Worm (Caenorhabditis elegans): Measurements from ENCODE around the gene msrp-5.
"Not testable (repeated sequence)": the region's sequence is repeated elsewhere in the genome, so short reads cannot be mapped to it uniquely, and the experiment has no call there.

msrp-5 gene

DNA sequence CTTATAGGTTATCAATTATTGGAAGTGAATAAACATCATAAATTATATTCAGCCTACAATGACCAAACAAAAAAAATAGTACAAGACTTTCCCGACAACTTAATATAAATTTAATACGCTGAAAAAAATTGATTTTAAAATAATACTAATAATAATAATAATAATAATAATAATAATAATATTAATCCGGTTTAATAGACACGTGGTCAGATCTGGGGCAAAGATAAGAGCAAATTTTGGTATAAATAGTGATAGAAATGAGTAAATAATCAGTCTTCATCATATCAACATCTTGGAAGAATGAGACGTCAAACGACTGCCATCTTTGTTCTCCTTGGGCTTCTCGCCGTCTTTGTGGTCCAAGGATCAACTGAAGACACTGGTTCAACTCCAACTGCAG, at the start of gene msrp-5:
Gene msrp-5 (plus strand): TSS at position 301 of the 400 bp plus-strand sequence.
- TF ChIP-seq unc-62 (GFP tag; optimal IDR thresholded peaks at IDR 0.05): not testable (repeated sequence)

DNA sequence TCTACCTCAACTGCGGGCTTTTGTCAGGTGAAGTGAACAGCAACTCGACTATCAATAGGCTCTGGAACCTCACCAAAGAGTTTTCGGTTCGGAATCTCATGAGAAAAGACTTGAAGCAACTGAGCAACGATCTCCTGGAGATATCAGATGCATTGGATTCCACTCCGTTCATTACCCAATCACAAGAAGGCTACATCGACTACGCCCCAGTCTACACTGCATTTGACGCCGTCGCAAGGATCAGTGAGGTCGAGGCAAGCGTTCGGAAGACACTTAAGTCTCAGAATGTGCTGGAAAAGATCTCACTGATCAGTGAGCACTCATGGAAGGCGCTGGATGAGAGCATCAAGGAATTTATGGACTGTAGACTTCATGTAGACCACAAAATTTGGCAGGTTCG, 38.5 kb upstream of the msrp-5 start:
- no peak for TF ChIP-seq unc-62 (GFP tag; optimal IDR thresholded peaks at IDR 0.05)

DNA sequence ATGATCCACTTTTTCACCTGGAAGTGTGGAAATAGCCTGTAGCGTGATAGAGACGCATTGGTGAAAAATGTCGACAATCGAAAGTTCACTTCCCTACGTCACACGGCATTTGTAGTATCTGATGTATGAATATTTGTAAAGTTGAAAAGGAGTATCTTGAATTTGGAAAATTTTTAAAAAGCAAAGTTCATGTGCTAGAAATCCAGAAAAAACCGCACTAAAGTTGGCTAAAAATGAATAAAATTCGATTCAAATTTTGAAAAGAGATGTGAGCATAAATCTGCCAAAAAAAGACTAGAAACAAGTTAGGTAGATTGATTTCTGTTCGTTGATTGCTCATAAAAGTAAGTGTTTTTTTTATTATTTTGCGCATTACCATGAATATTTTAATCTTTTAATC, 33.7 kb upstream of the msrp-5 start, which contains the start of gene sri-74:
Gene sri-74 (minus strand): TSS at position 101 of the 400 bp plus-strand sequence.
- TF ChIP-seq unc-62 (GFP tag; optimal IDR thresholded peaks at IDR 0.05): no peak

DNA sequence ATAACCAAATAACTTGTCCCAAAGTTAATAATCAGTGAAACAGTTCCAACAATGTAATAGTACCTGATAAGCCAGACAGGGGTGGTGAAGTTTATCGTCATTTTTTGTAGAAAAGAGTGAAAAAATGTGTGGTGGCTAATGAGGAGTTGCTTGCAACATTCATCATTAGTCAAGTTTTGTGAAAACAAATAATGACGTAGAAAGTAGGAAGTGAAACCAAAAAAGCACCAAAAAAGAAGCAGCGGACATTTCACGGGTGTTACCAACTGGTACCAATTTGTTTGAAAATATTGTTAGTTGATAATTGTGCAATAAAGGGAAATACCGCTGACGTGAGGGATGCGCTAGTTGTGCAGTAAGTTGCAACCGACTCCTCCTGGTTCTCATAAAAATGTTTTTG, 31.2 kb upstream of the msrp-5 start, which contains the start of gene sri-36:
Gene sri-36 (minus strand): TSS at position 101 of the 400 bp plus-strand sequence.
- TF ChIP-seq unc-62 (GFP tag; optimal IDR thresholded peaks at IDR 0.05): no peak

DNA sequence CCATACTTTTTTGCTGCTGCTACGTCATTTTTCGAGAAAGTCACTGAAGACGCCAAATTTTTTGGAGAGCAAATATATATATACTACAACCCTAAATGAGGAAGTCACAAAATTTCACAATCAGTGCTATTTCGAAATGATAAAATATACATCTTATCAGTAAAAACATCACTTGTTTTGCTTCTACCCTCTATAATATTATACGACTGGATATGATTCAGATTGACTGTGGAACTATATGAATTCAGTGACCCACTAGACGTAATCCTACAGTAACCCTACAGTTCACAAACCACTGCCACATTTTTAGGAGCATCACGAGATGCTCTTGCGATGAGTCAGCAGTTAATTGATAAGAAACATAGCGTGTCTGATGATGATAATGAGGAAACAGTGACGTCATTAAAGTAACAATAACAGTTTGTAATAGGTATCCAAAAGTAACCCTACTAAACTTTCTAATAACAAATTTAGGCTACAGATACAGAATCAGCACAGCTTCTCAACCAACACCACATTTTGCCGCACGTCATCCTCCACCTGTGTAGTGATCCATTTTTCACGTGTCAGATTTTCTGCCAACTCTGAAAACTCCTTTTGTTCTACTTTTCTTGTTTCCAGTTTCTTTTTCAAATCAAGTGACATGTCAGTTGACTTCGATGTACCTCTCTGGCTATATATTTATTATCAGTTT, 29.7 kb upstream of the msrp-5 start, which contains the start of the genes F33H12.7 and sri-39:
Gene F33H12.7 (minus strand): TSS at position 51 of the 694 bp plus-strand sequence.
Gene sri-39 (plus strand): TSS at position 644 of the 694 bp plus-strand sequence.
- no peak for TF ChIP-seq unc-62 (GFP tag; optimal IDR thresholded peaks at IDR 0.05)

- not testable (repeated sequence) for TF ChIP-seq unc-62 (GFP tag; optimal IDR thresholded peaks at IDR 0.05)
These were observed 16.6 kb upstream of the msrp-5 start, which contains the start of gene F33H12.1 for ce11 chrII:2600176-2600575. TSS of gene F33H12.1 (plus strand) at chrII:2600476.

- no peak for TF ChIP-seq unc-62 (GFP tag; optimal IDR thresholded peaks at IDR 0.05)
These were observed 15.8 kb upstream of the msrp-5 start for ce11 chrII:2600931-2601330.

ce11 chrII:2605319-2605718, 11.4 kb upstream of the msrp-5 start, which contains the start of gene sri-77:
TSS of gene sri-77 (minus strand) at chrII:2605419.
- no peak for TF ChIP-seq unc-62 (GFP tag; optimal IDR thresholded peaks at IDR 0.05)

DNA sequence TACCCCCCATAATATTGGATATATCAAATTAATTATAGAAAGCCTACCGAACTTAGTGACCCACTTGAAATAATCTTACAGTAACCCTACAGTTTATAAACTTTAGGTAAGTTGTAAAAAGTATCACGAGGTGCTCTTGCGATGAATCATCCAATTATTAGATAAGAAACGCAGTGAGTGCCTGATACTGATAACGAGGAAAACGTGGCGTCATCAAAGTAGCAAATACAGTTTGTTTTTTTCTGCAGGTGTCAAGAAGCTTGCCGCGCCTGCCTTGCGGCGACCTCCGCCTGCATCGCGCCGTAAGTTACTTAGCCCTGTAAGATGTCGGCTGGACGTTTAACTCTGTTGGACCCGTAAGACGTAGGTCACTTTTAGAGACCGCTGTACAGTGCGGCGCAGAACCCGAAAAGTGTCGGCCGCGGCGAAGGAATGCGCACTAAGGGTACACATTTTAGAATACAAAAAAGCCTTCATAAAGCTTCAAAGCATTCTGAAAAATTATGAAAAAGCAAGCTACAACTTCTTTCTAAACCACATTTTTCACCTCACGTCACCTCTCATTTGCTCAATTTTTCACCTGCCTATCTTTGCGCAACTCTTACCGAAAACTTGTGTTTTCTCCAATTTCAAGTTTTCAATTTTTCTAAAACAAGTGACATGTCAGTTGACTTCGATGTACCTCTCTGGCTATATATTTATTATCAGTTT, 6.4 kb upstream of the msrp-5 start, which contains the start of gene sri-38:
Gene sri-38 (plus strand): TSS at position 661 of the 711 bp plus-strand sequence.
- no peak for TF ChIP-seq unc-62 (GFP tag; optimal IDR thresholded peaks at IDR 0.05)

DNA sequence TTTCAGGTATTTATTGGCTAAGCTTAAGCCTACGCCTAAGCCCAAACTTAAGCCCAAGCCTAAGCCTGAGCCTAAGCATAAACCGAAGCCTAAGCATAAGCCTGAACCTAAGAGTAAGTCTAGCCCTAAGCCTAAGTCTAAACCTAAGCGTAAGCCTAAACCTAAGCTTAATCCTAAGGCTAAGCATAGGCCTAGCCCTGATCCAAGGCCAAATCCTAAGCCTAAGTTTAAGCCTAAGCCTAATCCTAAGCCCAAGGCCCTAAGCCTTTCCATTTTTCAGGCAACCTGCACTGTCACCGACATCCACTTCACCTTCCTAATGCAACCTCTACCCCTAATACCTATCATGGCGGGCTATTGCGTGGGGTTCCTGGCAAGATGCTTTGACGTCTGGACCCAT, 5.7 kb upstream of the msrp-5 start:
- TF ChIP-seq unc-62 (GFP tag; optimal IDR thresholded peaks at IDR 0.05): no peak

ce11 chrII:2612278-2612677, 4.5 kb upstream of the msrp-5 start, which contains the start of gene D2062.13:
TSS of gene D2062.13 (plus strand) at chrII:2612578.
- TF ChIP-seq unc-62 (GFP tag; optimal IDR thresholded peaks at IDR 0.05): not testable (repeated sequence)

ce11 chrII:2619148-2619547, 2.4 kb downstream of the msrp-5 start, which contains the start of gene msrp-6:
TSS of gene msrp-6 (plus strand) at chrII:2619448.
- not testable (repeated sequence) for TF ChIP-seq unc-62 (GFP tag; optimal IDR thresholded peaks at IDR 0.05)

DNA sequence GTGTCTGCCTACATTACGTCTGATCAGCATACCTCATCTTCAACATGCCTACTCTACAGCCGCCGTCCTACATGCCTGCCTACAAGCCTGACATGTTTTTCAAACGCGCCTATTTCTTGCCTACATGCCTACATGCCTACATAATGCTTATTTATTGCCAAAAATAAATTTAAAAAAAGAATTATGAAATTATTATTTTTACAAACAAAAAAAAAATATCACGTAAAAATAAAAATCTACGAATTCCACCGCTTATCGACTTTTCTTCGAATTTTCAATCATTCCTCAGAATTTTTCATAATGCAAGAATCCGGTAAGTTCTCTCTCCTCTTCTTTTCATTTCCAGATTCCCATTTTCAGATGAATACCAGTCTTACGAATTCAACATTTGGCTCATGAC, 5.7 kb downstream of the msrp-5 start, which contains the start of gene D2062.5:
Gene D2062.5 (plus strand): TSS at position 301 of the 400 bp plus-strand sequence.
- no peak for TF ChIP-seq unc-62 (GFP tag; optimal IDR thresholded peaks at IDR 0.05)

- not testable (repeated sequence) for TF ChIP-seq unc-62 (GFP tag; optimal IDR thresholded peaks at IDR 0.05)
These were observed 6.3 kb downstream of the msrp-5 start, which contains the start of gene D2062.4 for ce11 chrII:2622936-2623452. TSS of gene D2062.4 (plus strand) at chrII:2623402.

DNA sequence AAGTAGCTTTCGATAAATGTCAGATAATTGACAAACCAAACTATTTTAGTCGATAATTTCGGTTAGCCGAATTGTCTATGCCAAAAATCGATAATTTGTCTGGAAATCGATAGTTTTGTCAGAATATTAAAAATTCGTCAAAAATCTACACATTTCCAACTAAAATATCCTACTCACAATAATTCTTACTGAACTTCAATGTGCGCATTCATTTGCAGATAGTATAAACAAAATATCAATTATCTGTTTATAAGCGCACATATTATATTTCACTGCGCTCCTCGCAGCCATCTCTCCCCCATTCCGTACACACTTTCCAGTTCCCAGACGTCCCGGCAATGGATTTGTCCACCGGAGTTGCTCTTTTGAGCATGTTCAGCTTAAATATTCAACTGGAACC, 8.1 kb downstream of the msrp-5 start, which contains the start of gene lgc-28:
Gene lgc-28 (plus strand): TSS at position 301 of the 400 bp plus-strand sequence.
- TF ChIP-seq unc-62 (GFP tag; optimal IDR thresholded peaks at IDR 0.05): no peak
